Fruit fly (Drosophila melanogaster) whole organism, embryonic: Measurements from ENCODE around the gene Gr63a.
A peak's percentile ranks its signal among the peaks of the same experiment; 100 is the strongest.

Experiments
- ATbp ChIP-seq: fragments of 200-800 bp; sonication (Bioruptor generic); optimal IDR thresholded peaks from 2 replicates; lab custom pipeline; 2017; ENCODE audit warnings: missing biosample characterization, mild to moderate bottlenecking, missing genetic modification characterization, missing genetic modification reagents
- Asciz ChIP-seq: fragments of 200-800 bp; sonication (Bioruptor generic); optimal IDR thresholded peaks from 2 replicates; lab custom pipeline; 2017; ENCODE audit warnings: missing biosample characterization, mild to moderate bottlenecking, missing genetic modification characterization, missing genetic modification reagents
- Bdp1 ChIP-seq: fragments of 200-800 bp; sonication (Bioruptor generic); optimal IDR thresholded peaks from 3 replicates; lab custom pipeline; 2016; ENCODE audit warnings: missing biosample characterization, missing genetic modification characterization
- CG10274 ChIP-seq: fragments of 200-800 bp; sonication (Bioruptor generic); optimal IDR thresholded peaks from 3 replicates; lab custom pipeline; 2017; ENCODE audit warnings: missing biosample characterization, mild to moderate bottlenecking, missing genetic modification characterization
- CG10462 ChIP-seq: fragments of 200-800 bp; sonication (Bioruptor generic); optimal IDR thresholded peaks from 2 replicates; lab custom pipeline; 2016; ENCODE audit warnings: missing biosample characterization, missing genetic modification characterization
- CG11085 ChIP-seq: fragments of 200-800 bp; sonication (Bioruptor generic); IDR thresholded peaks from 2 replicates; pipeline ENCODE4 v1.3.6; 2022; ENCODE audit warnings: missing biosample characterization, missing genetic modification characterization
- CG11398 ChIP-seq: fragments of 200-800 bp; sonication (Bioruptor generic); optimal IDR thresholded peaks from 2 replicates; lab custom pipeline; 2016; ENCODE audit warnings: missing biosample characterization, missing genetic modification characterization
- CG12391 ChIP-seq: fragments of 200-800 bp; sonication (Bioruptor generic); optimal IDR thresholded peaks from 3 replicates; lab custom pipeline; 2018; ENCODE audit warnings: missing biosample characterization, mild to moderate bottlenecking, missing genetic modification characterization, moderate library complexity
- CG13287 ChIP-seq: fragments of 200-800 bp; sonication (Bioruptor generic); IDR thresholded peaks from 2 replicates; pipeline ENCODE4 v1.3.6; 2022; ENCODE audit warnings: missing biosample characterization, missing genetic modification characterization; ENCODE audit not compliant: partially characterized antibody
- CG15011 ChIP-seq: fragments of 200-800 bp; sonication (Bioruptor generic); optimal IDR thresholded peaks from 3 replicates; lab custom pipeline; 2018; ENCODE audit warnings: missing biosample characterization, mild to moderate bottlenecking, missing genetic modification characterization
- CG15479 ChIP-seq: fragments of 200-800 bp; sonication (Bioruptor generic); optimal IDR thresholded peaks from 3 replicates; lab custom pipeline; 2019; ENCODE audit warnings: missing biosample characterization, mild to moderate bottlenecking, missing genetic modification characterization, moderate library complexity
- CG15696 ChIP-seq: fragments of 200-800 bp; sonication (Bioruptor generic); optimal IDR thresholded peaks from 2 replicates; lab custom pipeline; 2019; ENCODE audit warnings: missing biosample characterization, mild to moderate bottlenecking, missing genetic modification characterization, moderate library complexity
- CG17612 ChIP-seq: fragments of 200-800 bp; sonication (Bioruptor generic); IDR thresholded peaks from 2 replicates; pipeline ENCODE4 v1.3.6; 2022; ENCODE audit warnings: missing biosample characterization, missing genetic modification characterization
- CG2202 ChIP-seq: fragments of 200-800 bp; sonication (Bioruptor generic); optimal IDR thresholded peaks from 2 replicates; lab custom pipeline; 2018; ENCODE audit warnings: missing biosample characterization, mild to moderate bottlenecking, missing genetic modification characterization
- CG32532 ChIP-seq: fragments of 200-800 bp; sonication (Bioruptor generic); IDR thresholded peaks from 2 replicates; pipeline ENCODE4 v1.3.6; 2022; ENCODE audit warnings: missing biosample characterization, missing genetic modification characterization
- CG6175 ChIP-seq: fragments of 200-800 bp; sonication (Bioruptor generic); IDR thresholded peaks from 3 replicates; pipeline ENCODE4 v1.3.6; 2022; ENCODE audit warnings: missing biosample characterization, missing genetic modification characterization
- CG6683 ChIP-seq: fragments of 200-800 bp; sonication (Bioruptor generic); optimal IDR thresholded peaks from 2 replicates; lab custom pipeline; 2017; ENCODE audit warnings: missing biosample characterization, mild to moderate bottlenecking, missing genetic modification characterization, missing genetic modification reagents
- CG7786 ChIP-seq: fragments of 200-800 bp; sonication (Bioruptor generic); optimal IDR thresholded peaks from 2 replicates; lab custom pipeline; 2016; ENCODE audit warnings: missing biosample characterization, missing genetic modification characterization
- CG8388 ChIP-seq: fragments of 200-800 bp; sonication (Bioruptor generic); optimal IDR thresholded peaks from 2 replicates; lab custom pipeline; 2019; ENCODE audit warnings: missing biosample characterization, mild to moderate bottlenecking, missing genetic modification characterization, moderate library complexity
- CG8478 ChIP-seq: fragments of >200 bp; optimal IDR thresholded peaks from 2 replicates; lab custom pipeline; 2018
- CG8944 ChIP-seq: fragments of 200-800 bp; sonication (Bioruptor generic); optimal IDR thresholded peaks from 3 replicates; lab custom pipeline; 2016; ENCODE audit warnings: missing biosample characterization, missing genetic modification characterization
- CG9727 ChIP-seq: fragments of 200-800 bp; sonication (Bioruptor generic); optimal IDR thresholded peaks from 3 replicates; lab custom pipeline; 2017; ENCODE audit warnings: missing biosample characterization, mild to moderate bottlenecking, missing genetic modification characterization
- Chrac-16 ChIP-seq: fragments of 200-800 bp; sonication (Bioruptor generic); optimal IDR thresholded peaks from 3 replicates; lab custom pipeline; 2016; ENCODE audit warnings: missing biosample characterization, missing genetic modification characterization
- HLHmδ ChIP-seq: fragments of 200-800 bp; sonication (Bioruptor generic); optimal IDR thresholded peaks from 2 replicates; lab custom pipeline; 2018; ENCODE audit warnings: missing biosample characterization, mild to moderate bottlenecking, missing genetic modification characterization, moderate library complexity
- HmgD ChIP-seq: fragments of 200-800 bp; sonication (Bioruptor generic); optimal IDR thresholded peaks from 3 replicates; lab custom pipeline; 2016; ENCODE audit warnings: missing biosample characterization, missing genetic modification characterization
- Max ChIP-seq: fragments of 200-800 bp; sonication (Bioruptor generic); optimal IDR thresholded peaks from 2 replicates; lab custom pipeline; 2016; ENCODE audit warnings: missing biosample characterization, mild to moderate bottlenecking, missing genetic modification characterization
- Mes4 ChIP-seq: fragments of 200-800 bp; sonication (Bioruptor generic); optimal IDR thresholded peaks from 2 replicates; lab custom pipeline; 2016; ENCODE audit warnings: missing biosample characterization, missing genetic modification characterization
- NC2β ChIP-seq: fragments of 200-800 bp; sonication (Bioruptor generic); optimal IDR thresholded peaks from 2 replicates; lab custom pipeline; 2016; ENCODE audit warnings: missing biosample characterization, missing genetic modification characterization
- Neu2 ChIP-seq: fragments of 200-800 bp; sonication (Bioruptor generic); optimal IDR thresholded peaks from 3 replicates; lab custom pipeline; 2016; ENCODE audit warnings: missing biosample characterization, missing genetic modification characterization, borderline replicate concordance
- Opbp ChIP-seq: fragments of 200-800 bp; sonication (Bioruptor generic); IDR thresholded peaks from 3 replicates; pipeline ENCODE4 v1.3.6; 2022; ENCODE audit warnings: missing biosample characterization, missing genetic modification characterization; ENCODE audit not compliant: partially characterized antibody
- Sry-β ChIP-seq: fragments of 200-800 bp; sonication (Bioruptor generic); optimal IDR thresholded peaks from 2 replicates; lab custom pipeline; 2018; ENCODE audit warnings: missing biosample characterization, mild to moderate bottlenecking, missing genetic modification characterization, moderate library complexity
- YL-1 ChIP-seq: fragments of 200-800 bp; sonication (Bioruptor generic); optimal IDR thresholded peaks from 3 replicates; lab custom pipeline; 2017; ENCODE audit warnings: missing biosample characterization, mild to moderate bottlenecking, missing genetic modification characterization
- bowl ChIP-seq: fragments of 200-800 bp; sonication (Bioruptor generic); IDR thresholded peaks from 2 replicates; pipeline ENCODE4 v1.3.6; 2022; ENCODE audit warnings: missing biosample characterization, missing genetic modification characterization
- caup ChIP-seq: fragments of 200-800 bp; sonication (Bioruptor generic); optimal IDR thresholded peaks from 3 replicates; lab custom pipeline; 2017; ENCODE audit warnings: missing biosample characterization, mild to moderate bottlenecking, missing genetic modification characterization, moderate library complexity; ENCODE audit not compliant: severe bottlenecking
- chinmo ChIP-seq: fragments of 200-800 bp; sonication (Bioruptor generic); IDR thresholded peaks from 4 replicates; pipeline ENCODE4 v1.3.6; 2022; ENCODE audit warnings: missing biosample characterization, missing genetic modification characterization; ENCODE audit not compliant: partially characterized antibody
- chm ChIP-seq: fragments of 200-800 bp; sonication (Bioruptor generic); IDR thresholded peaks from 2 replicates; pipeline ENCODE4 v1.3.6; 2022; ENCODE audit warnings: missing biosample characterization, missing genetic modification characterization
- hb ChIP-seq: fragments of 200-800 bp; sonication (Bioruptor generic); IDR thresholded peaks from 3 replicates; pipeline ENCODE4 v1.3.6; 2022; ENCODE audit warnings: missing biosample characterization, missing genetic modification characterization; ENCODE audit not compliant: partially characterized antibody
- inv ChIP-seq: fragments of 200-800 bp; sonication (Bioruptor generic); IDR thresholded peaks from 2 replicates; pipeline ENCODE4 v1.3.6; 2022; ENCODE audit warnings: missing biosample characterization, missing genetic modification characterization; ENCODE audit not compliant: partially characterized antibody
- jing ChIP-seq: fragments of 200-800 bp; sonication (Bioruptor generic); optimal IDR thresholded peaks from 2 replicates; lab custom pipeline; 2018; ENCODE audit warnings: missing biosample characterization, mild to moderate bottlenecking, missing genetic modification characterization
- lbe ChIP-seq: fragments of 200-800 bp; sonication (Bioruptor generic); optimal IDR thresholded peaks from 2 replicates; lab custom pipeline; 2016; ENCODE audit warnings: missing biosample characterization, mild to moderate bottlenecking, missing genetic modification characterization
- maf-S ChIP-seq: fragments of 200-800 bp; sonication (Bioruptor generic); optimal IDR thresholded peaks from 2 replicates; lab custom pipeline; 2016; ENCODE audit warnings: missing biosample characterization, missing genetic modification characterization
- oc ChIP-seq: fragments of 200-800 bp; sonication (Bioruptor generic); optimal IDR thresholded peaks from 2 replicates; lab custom pipeline; 2018; ENCODE audit warnings: missing biosample characterization, mild to moderate bottlenecking, missing genetic modification characterization, moderate library complexity
- prd ChIP-seq, 3 experiments: fragments of >200 bp in 2 of 3; fragments of 200-800 bp in 1 of 3; sonication (Bioruptor generic) in 1 of 3; optimal IDR thresholded peaks in 2 of 3; IDR thresholded peaks in 1 of 3; 2 replicates in 2 of 3; 3 replicates in 1 of 3; pipeline versions ENCODE4 v1.3.6 to Lab custom; 2017 to 2022; ENCODE audit warnings: missing biosample characterization in 1 of 3, missing genetic modification characterization in 1 of 3
- row ChIP-seq: fragments of 200-800 bp; sonication (Bioruptor generic); IDR thresholded peaks from 3 replicates; pipeline ENCODE4 v1.3.6; 2022; ENCODE audit warnings: missing biosample characterization, missing genetic modification characterization
- salm ChIP-seq: fragments of 200-800 bp; sonication (Bioruptor generic); optimal IDR thresholded peaks from 2 replicates; lab custom pipeline; 2018; ENCODE audit warnings: missing biosample characterization, mild to moderate bottlenecking, missing genetic modification characterization
- stwl ChIP-seq: fragments of 200-800 bp; sonication (Bioruptor generic); optimal IDR thresholded peaks from 3 replicates; lab custom pipeline; 2018; ENCODE audit warnings: missing biosample characterization, mild to moderate bottlenecking, missing genetic modification characterization, moderate library complexity
- trh ChIP-seq: fragments of 200-800 bp; sonication (Bioruptor generic); optimal IDR thresholded peaks from 2 replicates; lab custom pipeline; 2016; ENCODE audit warnings: missing biosample characterization, missing genetic modification characterization
- vfl ChIP-seq: fragments of 200-800 bp; sonication (Bioruptor generic); optimal IDR thresholded peaks from 2 replicates; lab custom pipeline; 2016; ENCODE audit warnings: missing biosample characterization, missing genetic modification characterization
- wek ChIP-seq: fragments of 200-800 bp; sonication (Bioruptor generic); optimal IDR thresholded peaks from 3 replicates; lab custom pipeline; 2018; ENCODE audit warnings: missing biosample characterization, mild to moderate bottlenecking, missing genetic modification characterization, moderate library complexity
- yki ChIP-seq: fragments of >200 bp; optimal IDR thresholded peaks from 3 replicates; lab custom pipeline; 2018
- z ChIP-seq: fragments of 200-800 bp; sonication (Bioruptor generic); IDR thresholded peaks from 3 replicates; pipeline ENCODE4 v1.3.6; 2022; ENCODE audit warnings: missing biosample characterization, missing genetic modification characterization

The Gr63a gene

dm6 chr3L:3851847-3852246, 44.6 kb downstream of the Gr63a start (continued):
- TF ChIP-seq jing (GFP tag; lab: Kevin White, UChicago), result peak; percentile 4
- TF ChIP-seq ATbp (GFP tag; lab: Kevin White, UChicago), result peak; percentile 18
- no peak for TF ChIP-seq CG15011 (GFP tag; lab: Kevin White, UChicago)
- TF ChIP-seq row, result peak; percentile 46; the same call in 2 of the 3 replicates
- peak; percentile 5 for TF ChIP-seq oc (tag; lab: Kevin White, UChicago)
- peak; percentile 41 for TF ChIP-seq CG9727 (GFP tag; lab: Kevin White, UChicago)
- no peak for TF ChIP-seq Opbp (GFP tag; lab: Robert Waterston, UW)
- no peak for TF ChIP-seq chinmo (GFP tag; lab: Robert Waterston, UW)
- TF ChIP-seq Sry-β (GFP tag; lab: Kevin White, UChicago), result no peak
- TF ChIP-seq chm, result no peak
- TF ChIP-seq CG7786 (GFP tag; lab: Kevin White, UChicago), result no peak
- TF ChIP-seq Chrac-16 (GFP tag; lab: Kevin White, UChicago), result peak; percentile 4
- TF ChIP-seq yki (lab: Kevin White, UChicago), result no peak
- TF ChIP-seq maf-S (GFP tag; lab: Kevin White, UChicago), result no peak
- TF ChIP-seq prd (optimal IDR thresholded peaks at IDR 0.05; lab: Kevin White, UChicago), result no peak
- peak; percentile 34; the same call in 1 of the 3 replicates for TF ChIP-seq prd (GFP tag; IDR thresholded peaks at IDR 0.05; lab: Robert Waterston, UW)
- TF ChIP-seq Bdp1 (GFP tag; lab: Kevin White, UChicago), result peak; percentile 10
- no peak for TF ChIP-seq CG6175 (GFP tag; lab: Robert Waterston, UW)
- TF ChIP-seq bowl (GFP tag; lab: Robert Waterston, UW), result no peak
- no peak for TF ChIP-seq stwl (tag; lab: Kevin White, UChicago)
- TF ChIP-seq CG8944 (GFP tag; lab: Kevin White, UChicago), result peak; percentile 42
- no peak for TF ChIP-seq CG15696 (tag; lab: Kevin White, UChicago)
- TF ChIP-seq z (GFP tag; lab: Robert Waterston, UW), result no peak
- no peak for TF ChIP-seq CG10462 (GFP tag; lab: Kevin White, UChicago)
- no peak for TF ChIP-seq CG10274 (GFP tag; lab: Kevin White, UChicago)
- peak; percentile 25 for TF ChIP-seq CG8388
- TF ChIP-seq HmgD, result no peak
- no peak for TF ChIP-seq wek (GFP tag; lab: Kevin White, UChicago)
- no peak for TF ChIP-seq vfl (GFP tag; lab: Kevin White, UChicago)
- no peak for TF ChIP-seq Neu2 (GFP tag; lab: Kevin White, UChicago)
- TF ChIP-seq HLHmδ (GFP tag; lab: Kevin White, UChicago), result no peak
- TF ChIP-seq CG11085, result no peak
- TF ChIP-seq Mes4 (GFP tag; lab: Kevin White, UChicago), result no peak
- TF ChIP-seq trh (GFP tag; lab: Kevin White, UChicago), result no peak
- no peak for TF ChIP-seq lbe (GFP tag; lab: Kevin White, UChicago)
- no peak for TF ChIP-seq CG11398 (GFP tag; lab: Kevin White, UChicago)
- TF ChIP-seq CG32532 (GFP tag; lab: Robert Waterston, UW), result peak; percentile 28; the same call in 1 of the 2 replicates
- TF ChIP-seq caup, result no peak
- no peak for TF ChIP-seq CG13287 (GFP tag; lab: Robert Waterston, UW)
- no peak for TF ChIP-seq CG8478 (lab: Kevin White, UChicago)
- TF ChIP-seq hb, result no peak
- TF ChIP-seq CG6683, result no peak
- TF ChIP-seq salm (tag; lab: Kevin White, UChicago), result no peak
- TF ChIP-seq CG2202 (tag; lab: Kevin White, UChicago), result no peak
- TF ChIP-seq inv (GFP tag; lab: Robert Waterston, UW), result no peak
- TF ChIP-seq Asciz (GFP tag; lab: Kevin White, UChicago), result no peak
- peak; percentile 55 for TF ChIP-seq CG12391 (tag; lab: Kevin White, UChicago)
- no peak for TF ChIP-seq YL-1 (GFP tag; lab: Kevin White, UChicago)
- TF ChIP-seq NC2β (GFP tag; lab: Kevin White, UChicago), result peak; percentile 13
- no peak for TF ChIP-seq Max (GFP tag; lab: Kevin White, UChicago)
- no peak for TF ChIP-seq CG15479 (GFP tag; lab: Kevin White, UChicago)
- TF ChIP-seq CG17612 (GFP tag; lab: Robert Waterston, UW), result no peak
